Worm (Caenorhabditis elegans): ENCODE data around the gene kin-5.

The kin-5 gene

DNA sequence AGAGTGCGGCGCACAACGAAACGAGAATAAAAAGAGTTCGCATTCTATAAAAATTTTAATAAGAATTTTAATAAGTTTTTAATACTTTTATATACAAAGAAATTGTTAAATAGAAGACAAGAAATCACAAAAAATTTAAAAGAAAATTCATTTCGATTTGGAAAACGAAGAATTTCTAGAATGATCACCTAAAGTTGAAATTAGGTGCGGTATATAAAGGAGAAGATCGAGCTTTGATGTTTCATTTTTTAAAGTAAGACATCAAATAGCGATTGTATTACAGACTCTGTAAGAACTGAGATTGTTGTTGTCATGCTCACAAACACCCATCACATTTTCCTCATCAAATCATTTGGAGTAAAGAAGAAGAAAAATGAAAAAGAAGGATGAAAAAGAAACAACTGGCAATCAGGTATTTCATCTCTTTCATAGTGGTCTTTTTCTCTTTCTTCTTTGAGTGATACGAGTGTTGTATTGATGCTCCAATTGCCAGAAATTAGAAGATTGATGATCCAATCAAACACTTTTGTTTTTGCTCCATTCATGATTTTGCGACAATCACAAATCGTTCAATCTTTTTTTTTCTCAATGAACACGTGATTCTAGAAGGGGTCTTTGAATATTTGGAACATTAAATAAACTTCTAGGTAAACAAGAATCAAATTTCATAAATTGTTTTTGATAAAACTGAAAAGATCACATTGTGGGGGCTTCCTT, 40.6 kb downstream of the kin-5 start, which contains the start of gene dur-1:
TSS of gene dur-1 (minus strand) at position 51 of the 717 bp plus-strand sequence.
- TF ChIP-seq nhr-85 (tag) (no peak), tlp-1 (tag; optimal IDR thresholded peaks at IDR 0.05) (no peak), skn-1 (tag; optimal IDR thresholded peaks at IDR 0.05) (no peak), ceh-63 (GFP tag; optimal IDR thresholded peaks at IDR 0.05) (no peak), nhr-47 (tag; optimal IDR thresholded peaks at IDR 0.05) (no peak), hlh-4 (tag; optimal IDR thresholded peaks at IDR 0.05) (no peak), hlh-17 (GFP tag; optimal IDR thresholded peaks at IDR 0.05; ENCODE audit: borderline replicate concordance) (no peak), pag-3 (tag; optimal IDR thresholded peaks at IDR 0.05; ENCODE audit: borderline replicate concordance, insufficient read depth) (peak; percentile 46), fkh-4 (tag; optimal IDR thresholded peaks at IDR 0.05; ENCODE audit: borderline replicate concordance) (no peak), C04F5.9 (tag; optimal IDR thresholded peaks at IDR 0.05) (no peak), nhr-237 (tag; optimal IDR thresholded peaks at IDR 0.05) (no peak), lir-3 (tag; optimal IDR thresholded peaks at IDR 0.05; ENCODE audit: poor library complexity) (no peak), mep-1 (tag; optimal IDR thresholded peaks at IDR 0.05) (no peak), F16B12.6 (tag; optimal IDR thresholded peaks at IDR 0.05) (no peak), irx-1 (tag; optimal IDR thresholded peaks at IDR 0.05) (no peak), nhr-12 (tag; optimal IDR thresholded peaks at IDR 0.05) (no peak), nhr-71 (tag; optimal IDR thresholded peaks at IDR 0.05) (peak; percentile 83), zag-1 (tag; optimal IDR thresholded peaks at IDR 0.05) (no peak), nhr-19 (GFP tag; conservative IDR thresholded peaks at IDR 0.05) (peak; percentile 69), snpc-4 (tag; optimal IDR thresholded peaks at IDR 0.05) (no peak), Y116A8C.19 (tag; optimal IDR thresholded peaks at IDR 0.05; ENCODE audit: borderline replicate concordance) (no peak), lsy-2 (tag; optimal IDR thresholded peaks at IDR 0.05) (peak; percentile 60 to 64), grh-1 (GFP tag; IDR thresholded peaks at IDR 0.05) (no peak), ceh-88 (GFP tag; IDR thresholded peaks at IDR 0.05) (no peak), lin-35 (GFP tag; optimal IDR thresholded peaks at IDR 0.05) (peak in 1 of 2 experiments; percentile 5), egl-13 (tag; optimal IDR thresholded peaks at IDR 0.05) (no peak), nhr-20 (tag; optimal IDR thresholded peaks at IDR 0.05) (peak; percentile 23), ceh-8 (GFP tag; optimal IDR thresholded peaks at IDR 0.05) (no peak), elt-3 (tag; optimal IDR thresholded peaks at IDR 0.05) (no peak), unc-98 (GFP tag; IDR thresholded peaks at IDR 0.05) (no peak), mef-2 (tag; optimal IDR thresholded peaks at IDR 0.05) (no peak), nhr-84 (tag; optimal IDR thresholded peaks at IDR 0.05) (no peak), unc-130 (tag; optimal IDR thresholded peaks at IDR 0.05) (no peak), nhr-77 (tag; optimal IDR thresholded peaks at IDR 0.05) (no peak), pqm-1 (tag; optimal IDR thresholded peaks at IDR 0.05) (no peak), nhr-11 (tag; optimal IDR thresholded peaks at IDR 0.05) (no peak), mdl-1 (tag; optimal IDR thresholded peaks at IDR 0.05) (no peak), unc-62 (GFP tag; optimal IDR thresholded peaks at IDR 0.05) (no peak), ceh-90 (tag; optimal IDR thresholded peaks at IDR 0.05) (no peak), snu-23 (GFP tag; optimal IDR thresholded peaks at IDR 0.05) (peak; percentile 44), rnt-1 (tag; optimal IDR thresholded peaks at IDR 0.05) (peak; percentile 62), C16A3.4 (tag; optimal IDR thresholded peaks at IDR 0.05) (no peak), zip-4 (GFP tag; optimal IDR thresholded peaks at IDR 0.05) (no peak), sox-4 (tag; optimal IDR thresholded peaks at IDR 0.05) (no peak), tbx-2 (tag; optimal IDR thresholded peaks at IDR 0.05) (no peak), lin-39 (tag; optimal IDR thresholded peaks at IDR 0.05) (peak; percentile 90), fkh-8 (tag; optimal IDR thresholded peaks at IDR 0.05) (no peak), dsc-1 (tag; optimal IDR thresholded peaks at IDR 0.05) (no peak), swsn-7 (tag; optimal IDR thresholded peaks at IDR 0.05) (no peak), nhr-90 (tag; optimal IDR thresholded peaks at IDR 0.05; ENCODE audit: poor library complexity) (no peak), lin-14 (GFP tag; optimal IDR thresholded peaks at IDR 0.05) (peak; percentile 84), lin-15B (tag; optimal IDR thresholded peaks at IDR 0.05) (no peak)

Measured in whole organism, L1 larva.